Fruit fly (Drosophila melanogaster) Kc167 (cell line): ENCODE results near the gene Pitslre.

Experiments
- Myc ChIP-seq: fragments of >200 bp; optimal IDR thresholded peaks from 2 replicates; lab custom pipeline; 2017; ENCODE audit warnings: missing external identifiers
- h ChIP-seq: fragments of >200 bp; optimal IDR thresholded peaks from 3 replicates; lab custom pipeline; 2018; ENCODE audit warnings: missing external identifiers
- insv ChIP-seq: fragments of >200 bp; optimal IDR thresholded peaks from 3 replicates; lab custom pipeline; 2018; ENCODE audit warnings: missing external identifiers
- psq ChIP-seq: fragments of >200 bp; optimal IDR thresholded peaks from 2 replicates; lab custom pipeline; 2017; ENCODE audit warnings: missing external identifiers
- ttk ChIP-seq: sonication (Bioruptor generic); optimal IDR thresholded peaks from 2 replicates; lab custom pipeline; 2017; ENCODE audit warnings: missing external identifiers

DNA sequence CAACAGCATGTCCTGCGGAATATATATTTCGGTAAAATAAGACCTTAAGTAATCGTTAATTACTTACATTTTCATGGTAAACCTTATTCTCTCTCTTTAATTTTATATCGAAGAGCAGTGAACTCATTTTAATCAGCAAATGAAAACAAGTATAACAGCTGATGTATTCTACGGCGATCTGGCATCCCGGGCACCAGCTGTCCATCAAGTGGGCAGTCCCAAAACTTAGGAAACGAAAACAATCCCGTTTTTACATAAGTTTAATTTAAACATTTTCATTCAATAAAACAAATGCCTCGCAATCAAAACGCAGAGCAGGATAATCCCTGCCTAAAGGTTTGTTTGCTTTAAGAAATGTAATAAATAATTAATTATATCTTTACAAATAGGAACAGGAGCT lies 2.0 kb upstream of the Pitslre start, which contains the start of the genes CG4074 and CG4186:
- TF ChIP-seq h (lab: Kevin White, UChicago) (no peak), ttk (lab: Kevin White, UChicago) (no peak), Myc (lab: Kevin White, UChicago) (no peak), psq (lab: Kevin White, UChicago) (no peak), insv (no peak)
